Fruit fly (Drosophila melanogaster) Kc167 (cell line): ENCODE results near the gene Eaf6.

Source experiments
- Sin3A ChIP-seq: fragments of >200 bp; optimal IDR thresholded peaks from 2 replicates; lab custom pipeline; 2018; ENCODE audit warnings: missing external identifiers
- h ChIP-seq: fragments of >200 bp; optimal IDR thresholded peaks from 3 replicates; lab custom pipeline; 2018; ENCODE audit warnings: missing external identifiers
- insv ChIP-seq: fragments of >200 bp; optimal IDR thresholded peaks from 3 replicates; lab custom pipeline; 2018; ENCODE audit warnings: missing external identifiers
- psq ChIP-seq: fragments of >200 bp; optimal IDR thresholded peaks from 2 replicates; lab custom pipeline; 2017; ENCODE audit warnings: missing external identifiers
- ttk ChIP-seq: sonication (Bioruptor generic); optimal IDR thresholded peaks from 2 replicates; lab custom pipeline; 2017; ENCODE audit warnings: missing external identifiers

DNA sequence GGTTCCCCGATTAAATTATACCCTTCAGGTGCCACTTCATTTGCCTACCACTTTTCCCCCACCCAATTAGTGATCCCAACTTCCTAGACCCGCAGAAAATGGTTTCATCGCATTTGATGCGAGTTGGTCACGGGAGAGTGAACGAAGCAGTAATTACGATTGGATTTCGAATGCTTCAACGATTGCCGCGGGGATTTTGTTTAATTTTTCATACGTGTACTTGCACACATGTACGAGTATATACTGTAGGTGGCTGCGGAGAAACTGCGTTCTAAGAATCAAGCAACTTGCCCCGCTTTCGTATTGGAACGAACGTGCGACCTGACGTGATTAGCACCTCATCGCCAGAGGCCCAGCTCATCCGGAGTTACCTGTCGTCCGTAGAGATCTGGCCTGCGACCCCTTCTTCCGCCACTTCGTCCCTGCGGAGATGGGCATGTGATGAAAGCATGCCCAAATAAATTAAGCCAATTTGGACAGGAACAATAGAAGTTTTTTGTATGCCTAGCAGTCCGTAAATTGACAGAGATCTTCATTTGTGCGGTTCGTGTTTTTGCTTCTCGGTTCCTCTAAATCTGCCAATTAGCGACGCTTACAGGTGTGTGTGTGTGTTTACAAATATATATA, 27.5 kb downstream of the Eaf6 start:
- TF ChIP-seq Sin3A (lab: Kevin White, UChicago) (no peak), h (lab: Kevin White, UChicago) (no peak), psq (lab: Kevin White, UChicago) (no peak), insv (no peak), ttk (no peak)
